Worm (Caenorhabditis elegans) whole organism, L4 larva: ENCODE results near the gene tag-243.
A peak's percentile ranks its signal among the peaks of the same experiment; 100 is the strongest.

Source experiments
- Y105C5A.15 ChIP-seq: fragments of 200-800 bp; sonication (Bioruptor generic); IDR thresholded peaks from 2 replicates; pipeline ENCODE4 v1.3.6; 2022; ENCODE audit warnings: missing genetic modification characterization, missing compliant biosample characterization
- Y5F2A.4 ChIP-seq: fragments of 200-800 bp; sonication (Bioruptor generic); optimal IDR thresholded peaks from 2 replicates; lab custom pipeline; 2018; ENCODE audit warnings: mild to moderate bottlenecking, missing genetic modification characterization, missing compliant biosample characterization
- ama-1 ChIP-seq: fragments of 150-350 bp; optimal IDR thresholded peaks from 2 replicates; lab custom pipeline; 2014; ENCODE audit warnings: inconsistent platforms, mixed read lengths
- ceh-82 ChIP-seq: sonication (generic microtip); optimal IDR thresholded peaks from 2 replicates; lab custom pipeline; 2017; ENCODE audit warnings: missing biosample characterization, missing genetic modification characterization
- ces-1 ChIP-seq: fragments of 150-350 bp; sonication (generic microtip); optimal IDR thresholded peaks from 4 replicates; lab custom pipeline; 2014; ENCODE audit warnings: missing biosample characterization, missing genetic modification reagents, missing genetic modification characterization
- fkh-10 ChIP-seq: fragments of 150-350 bp; optimal IDR thresholded peaks from 2 replicates; lab custom pipeline; 2014; ENCODE audit warnings: missing biosample characterization, missing genetic modification reagents, missing genetic modification characterization
- gei-8 ChIP-seq: fragments of 200-800 bp; sonication (Bioruptor generic); optimal IDR thresholded peaks from 2 replicates; lab custom pipeline; 2018; ENCODE audit warnings: mild to moderate bottlenecking, missing genetic modification characterization, missing compliant biosample characterization
- pqm-1 ChIP-seq: sonication (generic microtip); optimal IDR thresholded peaks from 2 replicates; lab custom pipeline; 2017; ENCODE audit warnings: missing biosample characterization, missing genetic modification characterization
- set-16 ChIP-seq: fragments of 200-800 bp; sonication (Bioruptor generic); IDR thresholded peaks from 2 replicates; pipeline ENCODE4 v1.3.6; 2022; ENCODE audit warnings: missing genetic modification reagents, missing genetic modification characterization, missing compliant biosample characterization
- unc-130 ChIP-seq: sonication (generic microtip); optimal IDR thresholded peaks from 2 replicates; lab custom pipeline; 2016; ENCODE audit warnings: missing genetic modification reagents, missing genetic modification characterization, missing compliant biosample characterization
- ztf-11 ChIP-seq: fragments of 150-350 bp; optimal IDR thresholded peaks from 2 replicates; lab custom pipeline; 2014; ENCODE audit warnings: missing biosample characterization, missing genetic modification characterization

DNA sequence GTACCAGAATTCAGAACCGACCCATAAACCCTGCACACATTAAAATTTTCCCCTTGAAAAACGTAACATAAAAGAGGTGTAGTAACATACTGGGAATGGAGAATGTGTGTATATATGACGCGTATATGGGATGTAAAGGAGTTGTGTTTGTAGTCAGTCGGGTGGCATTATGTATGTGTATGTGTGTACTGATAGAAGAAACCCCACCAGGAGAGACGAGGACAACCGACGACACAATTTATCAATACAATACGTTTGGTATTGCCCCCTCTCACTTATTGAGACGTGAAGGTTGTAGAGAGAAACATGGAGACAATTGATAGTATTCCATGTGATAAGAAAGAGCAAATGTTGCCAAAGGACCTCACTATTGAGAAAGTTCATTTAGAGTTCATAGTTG is 20.2 kb downstream of the tag-243 start:
- no peak for TF ChIP-seq ceh-82 (tag; lab: Kevin White, UChicago)
- no peak for TF ChIP-seq Y105C5A.15 (GFP tag; lab: Robert Waterston, UW)
- no peak for TF ChIP-seq fkh-10 (GFP tag; lab: Kevin White, UChicago)
- TF ChIP-seq set-16 (GFP tag; lab: Robert Waterston, UW) = no peak
- no peak for TF ChIP-seq gei-8 (GFP tag; lab: Kevin White, UChicago)
- no peak for TF ChIP-seq Y5F2A.4 (GFP tag; lab: Kevin White, UChicago)
- no peak for TF ChIP-seq ztf-11 (tag; lab: Kevin White, UChicago)
- TF ChIP-seq pqm-1 = peak; percentile 85
- TF ChIP-seq unc-130 = no peak
- TF ChIP-seq ama-1 = no peak
- TF ChIP-seq ces-1 (GFP tag; lab: Kevin White, UChicago) = no peak
